Fruit fly (Drosophila melanogaster): ENCODE data around the gene Cad86C.

Gene Cad86C

dm6 chr3R:10886462-10887315, 59.8 kb downstream of the Cad86C start (continued):
- TF ChIP-seq CG14860 (GFP tag; IDR thresholded peaks at IDR 0.05; ENCODE audit: partially characterized antibody) (no peak), zfh1 (GFP tag; IDR thresholded peaks at IDR 0.05) (peak; percentile 74), chif (GFP tag; optimal IDR thresholded peaks at IDR 0.05) (peak; percentile 69 to 89), Hsf (GFP tag; optimal IDR thresholded peaks at IDR 0.05) (peak; percentile 91), tup (GFP tag; optimal IDR thresholded peaks at IDR 0.05) (peak; percentile 69), gcm (GFP tag; optimal IDR thresholded peaks at IDR 0.05) (peak; percentile 90), Ets65A (GFP tag) (peak; percentile 44), crol (GFP tag; IDR thresholded peaks at IDR 0.05) (peak; percentile 92), Opbp (GFP tag; IDR thresholded peaks at IDR 0.05; ENCODE audit: partially characterized antibody) (no peak), tgo (GFP tag; IDR thresholded peaks at IDR 0.05) (peak; percentile 88), Fer2 (tag; optimal IDR thresholded peaks at IDR 0.05) (peak; percentile 76), CG9876 (GFP tag; optimal IDR thresholded peaks at IDR 0.05) (peak; percentile 25), Hmr (GFP tag; optimal IDR thresholded peaks at IDR 0.05) (peak; percentile 96), CG6175 (GFP tag; IDR thresholded peaks at IDR 0.05) (no peak; the same call in 2 of the 3 replicates), Meics (GFP tag; optimal IDR thresholded peaks at IDR 0.05) (peak; percentile 94), D19B (GFP tag; optimal IDR thresholded peaks at IDR 0.05) (peak; percentile 73), gce (GFP tag; IDR thresholded peaks at IDR 0.05) (peak; percentile 56; the same call in 2 of the 3 replicates), CG32772 (GFP tag; IDR thresholded peaks at IDR 0.05) (peak; percentile 85), p53 (GFP tag; optimal IDR thresholded peaks at IDR 0.05) (peak; percentile 17), Ssrp (tag; optimal IDR thresholded peaks at IDR 0.05) (peak; percentile 86), CG15479 (GFP tag; optimal IDR thresholded peaks at IDR 0.05) (no peak), fd3F (GFP tag; optimal IDR thresholded peaks at IDR 0.05) (peak; percentile 77), inv (GFP tag; IDR thresholded peaks at IDR 0.05; ENCODE audit: partially characterized antibody) (no peak; the same call in 1 of the 2 replicates), CG18764 (GFP tag; optimal IDR thresholded peaks at IDR 0.05) (peak; percentile 45), CG9932 (GFP tag; IDR thresholded peaks at IDR 0.05) (peak; percentile 94), da (GFP tag; optimal IDR thresholded peaks at IDR 0.05) (peak; percentile 64), CG15601 (tag; optimal IDR thresholded peaks at IDR 0.05) (peak; percentile 84), CrebB (tag; optimal IDR thresholded peaks at IDR 0.05) (peak; percentile 81), CG8290 (GFP tag; optimal IDR thresholded peaks at IDR 0.05) (peak; percentile 42), CG8290 (tag; optimal IDR thresholded peaks at IDR 0.05) (peak in 1 of 2 experiments; percentile 80), pnt (GFP tag; optimal IDR thresholded peaks at IDR 0.05) (peak; percentile 66), z (GFP tag; IDR thresholded peaks at IDR 0.05) (no peak; the same call in 2 of the 3 replicates), dmrt11E (tag; optimal IDR thresholded peaks at IDR 0.05) (peak; percentile 78), otp (GFP tag; IDR thresholded peaks at IDR 0.05) (peak; percentile 44; the same call in 1 of the 3 replicates), eyg (GFP tag; optimal IDR thresholded peaks at IDR 0.05) (peak; percentile 79), fru (optimal IDR thresholded peaks at IDR 0.05) (no peak), CG7963 (GFP tag; IDR thresholded peaks at IDR 0.05; ENCODE audit: partially characterized antibody) (no peak), CG16815 (GFP tag; optimal IDR thresholded peaks at IDR 0.05) (peak; percentile 85), CG7928 (GFP tag; optimal IDR thresholded peaks at IDR 0.05) (peak; percentile 56), CG10959 (GFP tag; IDR thresholded peaks at IDR 0.05) (0 out of 2 replicates have a peak, but pooled peaks have one; percentile 24), bcd (GFP tag; optimal IDR thresholded peaks at IDR 0.05) (peak; percentile 91), CG11085 (GFP tag; IDR thresholded peaks at IDR 0.05) (peak; percentile 79; the same call in 1 of the 2 replicates), zfh2 (GFP tag; optimal IDR thresholded peaks at IDR 0.05) (peak; percentile 89), Vsx1 (GFP tag; optimal IDR thresholded peaks at IDR 0.05) (peak; percentile 56), chm (GFP tag; IDR thresholded peaks at IDR 0.05) (peak; percentile 87), Drgx (GFP tag; IDR thresholded peaks at IDR 0.05) (peak; percentile 94), Sox102F (GFP tag; optimal IDR thresholded peaks at IDR 0.05) (peak; percentile 89), CG6854 (GFP tag; optimal IDR thresholded peaks at IDR 0.05) (peak; percentile 92), CG16863 (GFP tag; optimal IDR thresholded peaks at IDR 0.05) (peak; percentile 80)
